Fruit fly (Drosophila melanogaster): Measurements from ENCODE around the gene unc-119.

DNA sequence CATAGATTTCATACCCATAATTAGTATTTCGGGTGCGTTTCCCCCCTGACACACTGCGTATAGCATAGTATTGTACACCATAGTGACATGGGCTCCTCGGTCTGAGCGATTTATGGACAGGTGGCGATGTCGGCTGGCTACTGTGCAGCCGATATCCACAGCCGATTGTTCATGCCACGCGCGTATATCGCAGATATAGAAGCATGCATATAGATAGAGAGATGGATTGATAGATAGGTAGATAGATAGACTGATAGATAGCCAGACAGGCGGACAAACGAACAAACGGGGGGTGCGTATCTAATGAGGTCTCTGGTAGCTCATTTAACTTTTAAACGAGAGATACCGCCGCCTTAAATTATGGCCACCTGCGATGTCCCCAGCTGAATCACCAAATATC is 4.9 kb upstream of the unc-119 start:
- no peak for TF ChIP-seq CG5204 (GFP tag; optimal IDR thresholded peaks at IDR 0.05)
- TF ChIP-seq cic (GFP tag; optimal IDR thresholded peaks at IDR 0.05) = no peak
- TF ChIP-seq toe (GFP tag; optimal IDR thresholded peaks at IDR 0.05) = no peak
- TF ChIP-seq cnc (optimal IDR thresholded peaks at IDR 0.05) = no peak
- TF ChIP-seq Mnt (GFP tag; optimal IDR thresholded peaks at IDR 0.05) = no peak
- no peak for TF ChIP-seq CG7045 (GFP tag; optimal IDR thresholded peaks at IDR 0.05)
- no peak for TF ChIP-seq pad (GFP tag; optimal IDR thresholded peaks at IDR 0.05)
- no peak for TF ChIP-seq Hr96 (GFP tag; optimal IDR thresholded peaks at IDR 0.05)
- TF ChIP-seq CG11617 (GFP tag; optimal IDR thresholded peaks at IDR 0.05) = no peak
- no peak for TF ChIP-seq CG33017 (tag; optimal IDR thresholded peaks at IDR 0.05)
